Worm (Caenorhabditis elegans): ENCODE results near the gene Y11D7A.19.
A peak's percentile ranks its signal among the peaks of the same experiment; 100 is the strongest.

Y11D7A.19 gene

ce11 chrIV:9218415-9218814 lies 47.9 kb downstream of the Y11D7A.19 start:
- TF ChIP-seq fkh-4 (tag; optimal IDR thresholded peaks at IDR 0.05; ENCODE audit: borderline replicate concordance) (no peak), hlh-4 (tag; optimal IDR thresholded peaks at IDR 0.05) (no peak), lin-39 (tag; optimal IDR thresholded peaks at IDR 0.05) (no peak), zip-4 (GFP tag; optimal IDR thresholded peaks at IDR 0.05) (no peak), ces-1 (GFP tag; optimal IDR thresholded peaks at IDR 0.05) (no peak), irx-1 (tag; optimal IDR thresholded peaks at IDR 0.05) (no peak), efl-1 (optimal IDR thresholded peaks at IDR 0.05) (no peak), efl-1 (GFP tag; optimal IDR thresholded peaks at IDR 0.05 in 1 of 2) (peak in 1 of 2 experiments; percentile 74)

- TF ChIP-seq C34B4.2 (tag; optimal IDR thresholded peaks at IDR 0.05) (no peak), ces-1 (GFP tag; optimal IDR thresholded peaks at IDR 0.05) (no peak), mep-1 (tag; optimal IDR thresholded peaks at IDR 0.05) (no peak), egl-27 (tag; optimal IDR thresholded peaks at IDR 0.05) (no peak), aha-1 (tag; optimal IDR thresholded peaks at IDR 0.05) (no peak), lir-3 (tag; optimal IDR thresholded peaks at IDR 0.05; ENCODE audit: poor library complexity) (no peak), hlh-4 (tag; optimal IDR thresholded peaks at IDR 0.05) (no peak), fkh-4 (tag; optimal IDR thresholded peaks at IDR 0.05; ENCODE audit: borderline replicate concordance) (no peak), nhr-76 (tag; optimal IDR thresholded peaks at IDR 0.05) (no peak), nhr-28 (tag; optimal IDR thresholded peaks at IDR 0.05) (no peak), efl-3 (GFP tag; optimal IDR thresholded peaks at IDR 0.05) (no peak), alr-1 (tag; optimal IDR thresholded peaks at IDR 0.05; ENCODE audit: borderline replicate concordance) (no peak)
These were observed 48.9 kb downstream of the Y11D7A.19 start, which contains the start of gene C46C2.2 for ce11 chrIV:9217426-9217825. TSS of gene C46C2.2 (plus strand) at chrIV:9217726.

- TF ChIP-seq aha-1 (tag; optimal IDR thresholded peaks at IDR 0.05) (no peak), jun-1 (tag; optimal IDR thresholded peaks at IDR 0.05) (no peak), C16A3.4 (tag; optimal IDR thresholded peaks at IDR 0.05) (no peak), blmp-1 (tag; optimal IDR thresholded peaks at IDR 0.05) (no peak), hlh-4 (tag; optimal IDR thresholded peaks at IDR 0.05) (no peak), nhr-76 (tag; optimal IDR thresholded peaks at IDR 0.05) (no peak), dpl-1 (GFP tag; optimal IDR thresholded peaks at IDR 0.05) (no peak), efl-1 (optimal IDR thresholded peaks at IDR 0.05) (no peak), efl-1 (GFP tag; optimal IDR thresholded peaks at IDR 0.05 in 1 of 2) (peak in 1 of 2 experiments; percentile 28), fos-1 (tag; optimal IDR thresholded peaks at IDR 0.05) (no peak), nhr-47 (tag; optimal IDR thresholded peaks at IDR 0.05) (no peak), elt-2 (tag; optimal IDR thresholded peaks at IDR 0.05) (peak; percentile 12), fkh-8 (tag; optimal IDR thresholded peaks at IDR 0.05) (no peak), ceh-88 (GFP tag; IDR thresholded peaks at IDR 0.05) (no peak), vab-15 (tag; optimal IDR thresholded peaks at IDR 0.05) (no peak), efl-3 (GFP tag; optimal IDR thresholded peaks at IDR 0.05) (no peak), dsc-1 (tag; optimal IDR thresholded peaks at IDR 0.05) (no peak)
These were observed 49.4 kb downstream of the Y11D7A.19 start for ce11 chrIV:9216956-9217355.

DNA sequence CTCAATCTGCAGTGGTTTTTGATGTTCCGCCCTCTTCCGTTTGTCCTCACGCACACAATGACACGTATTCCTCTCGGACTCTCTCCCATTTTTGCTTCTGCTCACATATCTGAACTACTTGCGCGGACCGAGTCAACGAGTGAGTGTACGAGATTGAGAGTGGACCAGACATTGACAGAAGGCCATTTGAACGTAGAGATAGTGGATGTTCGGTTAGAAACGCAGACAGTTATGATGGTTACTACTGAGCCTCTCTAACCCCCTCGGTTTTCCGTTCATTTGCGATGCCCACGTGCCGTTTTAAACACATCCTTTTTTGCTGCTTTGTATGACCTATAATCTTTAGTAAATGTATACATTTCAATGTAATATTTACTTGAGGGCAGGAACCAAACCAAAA lies 49.9 kb downstream of the Y11D7A.19 start:
- TF ChIP-seq lir-3 (tag; optimal IDR thresholded peaks at IDR 0.05; ENCODE audit: poor library complexity) (peak; percentile 0), ceh-82 (tag; optimal IDR thresholded peaks at IDR 0.05) (peak in 1 of 3 experiments; percentile 15), elt-3 (tag; optimal IDR thresholded peaks at IDR 0.05) (no peak), ceh-8 (GFP tag; optimal IDR thresholded peaks at IDR 0.05) (no peak), hpl-2 (GFP tag; optimal IDR thresholded peaks at IDR 0.05) (no peak), Y116A8C.19 (tag; optimal IDR thresholded peaks at IDR 0.05; ENCODE audit: borderline replicate concordance) (no peak), nhr-71 (tag; optimal IDR thresholded peaks at IDR 0.05) (peak; percentile 59), nhr-237 (tag; optimal IDR thresholded peaks at IDR 0.05) (no peak), unc-130 (tag; optimal IDR thresholded peaks at IDR 0.05) (no peak), irx-1 (tag; optimal IDR thresholded peaks at IDR 0.05) (peak; percentile 24), xbp-1 (tag; optimal IDR thresholded peaks at IDR 0.05) (peak; percentile 33), sox-4 (tag; optimal IDR thresholded peaks at IDR 0.05) (no peak), nhr-84 (tag; optimal IDR thresholded peaks at IDR 0.05) (no peak), nhr-90 (tag; optimal IDR thresholded peaks at IDR 0.05; ENCODE audit: poor library complexity) (no peak), egl-27 (tag; optimal IDR thresholded peaks at IDR 0.05) (peak in 1 of 2 experiments; percentile 9), lin-15B (tag; optimal IDR thresholded peaks at IDR 0.05) (no peak), nhr-85 (tag) (peak; percentile 62), efl-3 (GFP tag; optimal IDR thresholded peaks at IDR 0.05) (no peak), nhr-76 (tag; optimal IDR thresholded peaks at IDR 0.05) (no peak), ceh-90 (tag; optimal IDR thresholded peaks at IDR 0.05) (no peak), unc-30 (tag; optimal IDR thresholded peaks at IDR 0.05) (no peak), lin-14 (GFP tag; optimal IDR thresholded peaks at IDR 0.05) (peak; percentile 92), hlh-4 (tag; optimal IDR thresholded peaks at IDR 0.05) (no peak), zip-4 (GFP tag; optimal IDR thresholded peaks at IDR 0.05) (no peak), ztf-11 (tag; optimal IDR thresholded peaks at IDR 0.05) (no peak), blmp-1 (tag; optimal IDR thresholded peaks at IDR 0.05) (no peak)
